Fruit fly (Drosophila melanogaster) whole organism, embryonic: ENCODE measurements around the gene CG4467.

Source experiments
- CG1233 ChIP-seq: fragments of 200-800 bp; sonication (Bioruptor generic); optimal IDR thresholded peaks from 4 replicates; lab custom pipeline; 2018; ENCODE audit warnings: missing biosample characterization, mild to moderate bottlenecking, missing genetic modification characterization
- CG13894 ChIP-seq: fragments of 200-800 bp; sonication (Bioruptor generic); optimal IDR thresholded peaks from 3 replicates; lab custom pipeline; 2018; ENCODE audit warnings: missing biosample characterization, mild to moderate bottlenecking, missing genetic modification characterization, moderate library complexity
- CG7271 ChIP-seq: fragments of 200-800 bp; sonication (Bioruptor generic); optimal IDR thresholded peaks from 2 replicates; lab custom pipeline; 2018; ENCODE audit warnings: missing biosample characterization, mild to moderate bottlenecking, missing genetic modification characterization, moderate library complexity
- CG7839 ChIP-seq: fragments of 200-800 bp; sonication (Bioruptor generic); optimal IDR thresholded peaks from 3 replicates; lab custom pipeline; 2018; ENCODE audit warnings: missing biosample characterization, mild to moderate bottlenecking, missing genetic modification characterization, moderate library complexity
- CTCF ChIP-seq: fragments of 200-800 bp; sonication (Bioruptor generic); optimal IDR thresholded peaks from 2 replicates; lab custom pipeline; 2017; ENCODE audit warnings: missing biosample characterization, mild to moderate bottlenecking, missing genetic modification characterization, moderate library complexity
- Camta ChIP-seq: fragments of 200-800 bp; sonication (Bioruptor generic); optimal IDR thresholded peaks from 2 replicates; lab custom pipeline; 2016; ENCODE audit warnings: missing biosample characterization, missing genetic modification characterization
- Jarid2 ChIP-seq: fragments of 200-800 bp; sonication (Bioruptor generic); optimal IDR thresholded peaks from 3 replicates; lab custom pipeline; 2017; ENCODE audit warnings: mild to moderate bottlenecking, missing biosample characterization, missing genetic modification reagents, missing genetic modification characterization
- Sox100B ChIP-seq: fragments of 200-800 bp; sonication (Bioruptor generic); optimal IDR thresholded peaks from 3 replicates; lab custom pipeline; 2018; ENCODE audit warnings: missing biosample characterization, mild to moderate bottlenecking, missing genetic modification characterization
- YL-1 ChIP-seq: fragments of 200-800 bp; sonication (Bioruptor generic); optimal IDR thresholded peaks from 3 replicates; lab custom pipeline; 2017; ENCODE audit warnings: missing biosample characterization, mild to moderate bottlenecking, missing genetic modification characterization
- cwo ChIP-seq: fragments of 200-800 bp; sonication (Bioruptor generic); optimal IDR thresholded peaks from 3 replicates; lab custom pipeline; 2017; ENCODE audit warnings: missing biosample characterization, missing genetic modification characterization, mild to moderate bottlenecking, moderate library complexity, missing genetic modification reagents
- mirr ChIP-seq: fragments of 200-800 bp; sonication (Bioruptor generic); optimal IDR thresholded peaks from 3 replicates; lab custom pipeline; 2018; ENCODE audit warnings: missing biosample characterization, mild to moderate bottlenecking, missing genetic modification characterization
- phol ChIP-seq: fragments of 200-800 bp; sonication (Bioruptor generic); optimal IDR thresholded peaks from 3 replicates; lab custom pipeline; 2018; ENCODE audit warnings: missing biosample characterization, mild to moderate bottlenecking, missing genetic modification characterization, moderate library complexity
- rib ChIP-seq: fragments of 200-800 bp; sonication (Bioruptor generic); IDR thresholded peaks from 2 replicates; pipeline ENCODE4 v1.3.6; 2022; ENCODE audit warnings: missing biosample characterization, missing genetic modification characterization

- TF ChIP-seq YL-1 (GFP tag; lab: Kevin White, UChicago) (no peak), CG7839 (no peak), CTCF (GFP tag; lab: Kevin White, UChicago) (no peak), Sox100B (no peak), CG7271 (tag; lab: Kevin White, UChicago) (no peak), Camta (GFP tag; lab: Kevin White, UChicago) (no peak), phol (tag; lab: Kevin White, UChicago) (no peak), cwo (no peak), CG13894 (no peak), rib (GFP tag; lab: Robert Waterston, UW) (no peak), Jarid2 (GFP tag; lab: Kevin White, UChicago) (no peak), mirr (GFP tag; lab: Kevin White, UChicago) (no peak), CG1233 (GFP tag; lab: Kevin White, UChicago) (no peak)
Observed at dm6 chr3R:23287951-23288350, 39.2 kb upstream of the CG4467 start, which contains the start of gene wam.
